Worm (Caenorhabditis elegans): Measurements from ENCODE around the gene pqn-18.

Gene pqn-18

ce11 chrX:12942296-12942695 is 34.7 kb downstream of the pqn-18 start:
- TF ChIP-seq bed-1 (GFP tag; IDR thresholded peaks at IDR 0.05) (no peak), hsf-1 (GFP tag; IDR thresholded peaks at IDR 0.05) (no peak), rpc-1 (optimal IDR thresholded peaks at IDR 0.05) (peak; percentile 75), rpc-1 (tag; optimal IDR thresholded peaks at IDR 0.05) (peak; percentile 85), snpc-1.3 (tag; optimal IDR thresholded peaks at IDR 0.05; ENCODE audit: insufficient read depth) (peak; percentile 66), C17E4.6 (GFP tag; IDR thresholded peaks at IDR 0.05) (no peak), tbp1 (GFP tag; optimal IDR thresholded peaks at IDR 0.05) (peak; percentile 90), T07F8.4 (tag; optimal IDR thresholded peaks at IDR 0.05) (peak; percentile 16), ztf-28 (GFP tag; IDR thresholded peaks at IDR 0.05) (no peak), him-1 (tag; optimal IDR thresholded peaks at IDR 0.05) (peak; percentile 66), snpc-4 (GFP tag; optimal IDR thresholded peaks at IDR 0.05) (peak; percentile 43), snpc-4 (tag; optimal IDR thresholded peaks at IDR 0.05) (no peak), athp-1 (tag; optimal IDR thresholded peaks at IDR 0.05) (no peak), sdz-38 (tag; optimal IDR thresholded peaks at IDR 0.05) (no peak), die-1 (tag; optimal IDR thresholded peaks at IDR 0.05) (peak; percentile 68), B0261.1 (tag; optimal IDR thresholded peaks at IDR 0.05) (peak; percentile 70), nhr-27 (tag; optimal IDR thresholded peaks at IDR 0.05) (no peak), mes-4 (tag; optimal IDR thresholded peaks at IDR 0.05) (peak; percentile 16), rcor-1 (GFP tag; IDR thresholded peaks at IDR 0.05) (no peak), cebp-1 (GFP tag; IDR thresholded peaks at IDR 0.05) (peak; percentile 37; the same call in 1 of the 2 replicates), cebp-1 (tag; optimal IDR thresholded peaks at IDR 0.05) (no peak), let-607 (tag; optimal IDR thresholded peaks at IDR 0.05) (no peak), D2030.7 (GFP tag; IDR thresholded peaks at IDR 0.05) (peak; percentile 34; the same call in 1 of the 2 replicates), madf-3 (GFP tag; IDR thresholded peaks at IDR 0.05) (no peak), egrh-3 (GFP tag; IDR thresholded peaks at IDR 0.05) (peak; percentile 37; the same call in 1 of the 2 replicates), ZK185.1 (tag; optimal IDR thresholded peaks at IDR 0.05; ENCODE audit: poor library complexity, severe bottlenecking) (peak; percentile 74), lin-26 (GFP tag; IDR thresholded peaks at IDR 0.05) (peak; percentile 70), madf-8 (GFP tag; conservative IDR thresholded peaks at IDR 0.05) (no peak), pbrm-1 (GFP tag; IDR thresholded peaks at IDR 0.05) (peak; percentile 68), sptf-2 (GFP tag; optimal IDR thresholded peaks at IDR 0.05) (no peak), zim-3 (tag; optimal IDR thresholded peaks at IDR 0.05) (no peak), bed-2 (GFP tag; IDR thresholded peaks at IDR 0.05) (no peak), Y56A3A.18 (GFP tag; IDR thresholded peaks at IDR 0.05) (no peak), ztf-25 (GFP tag; IDR thresholded peaks at IDR 0.05) (peak; percentile 73; the same call in 1 of the 2 replicates), F49E8.2 (tag; optimal IDR thresholded peaks at IDR 0.05; ENCODE audit: insufficient read depth) (peak; percentile 21), snpc-3.4 (tag; optimal IDR thresholded peaks at IDR 0.05) (peak; percentile 64), B0035.1 (tag; optimal IDR thresholded peaks at IDR 0.05) (no peak)

ce11 chrX:12943166-12943565 is 35.5 kb downstream of the pqn-18 start, which contains the start of gene gmap-2:
TSS of gene gmap-2 (minus strand) at chrX:12943266.
- TF ChIP-seq F52B5.7 (tag; optimal IDR thresholded peaks at IDR 0.05): no peak
- TF ChIP-seq mel-28 (tag; optimal IDR thresholded peaks at IDR 0.05; ENCODE audit: borderline replicate concordance): no peak
- TF ChIP-seq F57A8.1 (GFP tag; optimal IDR thresholded peaks at IDR 0.05): no peak
- no peak for TF ChIP-seq bed-1 (GFP tag; IDR thresholded peaks at IDR 0.05)
- TF ChIP-seq mxl-1 (tag; optimal IDR thresholded peaks at IDR 0.05): no peak
- TF ChIP-seq T07F8.4 (tag; optimal IDR thresholded peaks at IDR 0.05): no peak
- TF ChIP-seq let-526 (GFP tag; IDR thresholded peaks at IDR 0.05): no peak
- no peak for TF ChIP-seq hmg-20 (GFP tag; IDR thresholded peaks at IDR 0.05)
- TF ChIP-seq snpc-4 (GFP tag; optimal IDR thresholded peaks at IDR 0.05): no peak
- TF ChIP-seq snpc-4 (tag; optimal IDR thresholded peaks at IDR 0.05): no peak
- TF ChIP-seq F37B4.10 (GFP tag; IDR thresholded peaks at IDR 0.05): no peak
- no peak for TF ChIP-seq him-1 (tag; optimal IDR thresholded peaks at IDR 0.05)
- no peak for TF ChIP-seq nfyb-1 (GFP tag; IDR thresholded peaks at IDR 0.05)
- TF ChIP-seq Y79H2A.3 (GFP tag; conservative IDR thresholded peaks at IDR 0.05): no peak
- TF ChIP-seq B0019.2 (GFP tag; conservative IDR thresholded peaks at IDR 0.05): no peak
- no peak for TF ChIP-seq egl-44 (GFP tag; IDR thresholded peaks at IDR 0.05)
- no peak for TF ChIP-seq zfh-2 (GFP tag; conservative IDR thresholded peaks at IDR 0.05)
- no peak for TF ChIP-seq zim-3 (tag; optimal IDR thresholded peaks at IDR 0.05)
- TF ChIP-seq ets-4 (GFP tag; optimal IDR thresholded peaks at IDR 0.05): no peak
